Worm (Caenorhabditis elegans): ENCODE results near the gene E_BE45912.2.

- TF ChIP-seq sma-9 (GFP tag; optimal IDR thresholded peaks at IDR 0.05) (no peak), sma-9 (tag; optimal IDR thresholded peaks at IDR 0.05) (no peak), lsy-2 (tag; optimal IDR thresholded peaks at IDR 0.05) (no peak), Y55F3AM.14 (GFP tag; optimal IDR thresholded peaks at IDR 0.05) (no peak), ztf-4 (tag; optimal IDR thresholded peaks at IDR 0.05) (no peak), nhr-23 (tag; optimal IDR thresholded peaks at IDR 0.05) (no peak), skn-1 (tag; optimal IDR thresholded peaks at IDR 0.05) (no peak), lin-39 (tag; optimal IDR thresholded peaks at IDR 0.05) (no peak)
Measured at ce11 chrIII:1052291-1052690, 21.4 kb upstream of the E_BE45912.2 start.

Measured in whole organism, L2 larva.